Worm (Caenorhabditis elegans) whole organism, L2 larva: Measurements from ENCODE around the gene mspn-1.

Experiments used
- F13H6.1 ChIP-seq: sonication (generic microtip); optimal IDR thresholded peaks from 2 replicates; lab custom pipeline; 2016; ENCODE audit warnings: missing genetic modification characterization, missing compliant biosample characterization
- R02D3.7 ChIP-seq: fragments of 150-350 bp; optimal IDR thresholded peaks from 2 replicates; lab custom pipeline; 2014; ENCODE audit warnings: missing biosample characterization, missing genetic modification characterization
- ceh-16 ChIP-seq: fragments of 150-350 bp; optimal IDR thresholded peaks from 2 replicates; lab custom pipeline; 2014; ENCODE audit warnings: missing biosample characterization, missing genetic modification characterization
- crh-2 ChIP-seq: sonication (generic microtip); optimal IDR thresholded peaks from 2 replicates; lab custom pipeline; 2017; ENCODE audit warnings: missing biosample characterization, missing genetic modification characterization
- egl-27 ChIP-seq: sonication (generic microtip); optimal IDR thresholded peaks from 3 replicates; lab custom pipeline; 2017; ENCODE audit warnings: missing biosample characterization, missing genetic modification reagents, missing genetic modification characterization
- mab-5 ChIP-seq: fragments of 150-350 bp; optimal IDR thresholded peaks from 2 replicates; lab custom pipeline; 2014; ENCODE audit warnings: missing biosample characterization, missing genetic modification characterization
- mbf-1 ChIP-seq: sonication (generic microtip); optimal IDR thresholded peaks from 2 replicates; lab custom pipeline; 2017; ENCODE audit warnings: missing biosample characterization, missing genetic modification characterization
- nhr-25 ChIP-seq: fragments of 150-350 bp; sonication (generic microtip); optimal IDR thresholded peaks from 3 replicates; lab custom pipeline; 2014; ENCODE audit warnings: missing biosample characterization, missing genetic modification characterization
- unc-62 ChIP-seq: fragments of 150-350 bp; optimal IDR thresholded peaks from 2 replicates; lab custom pipeline; 2014; ENCODE audit warnings: missing biosample characterization, missing genetic modification reagents, missing genetic modification characterization
- ztf-4 ChIP-seq: fragments of 150-350 bp; optimal IDR thresholded peaks from 2 replicates; lab custom pipeline; 2014; ENCODE audit warnings: missing biosample characterization, missing genetic modification characterization

DNA sequence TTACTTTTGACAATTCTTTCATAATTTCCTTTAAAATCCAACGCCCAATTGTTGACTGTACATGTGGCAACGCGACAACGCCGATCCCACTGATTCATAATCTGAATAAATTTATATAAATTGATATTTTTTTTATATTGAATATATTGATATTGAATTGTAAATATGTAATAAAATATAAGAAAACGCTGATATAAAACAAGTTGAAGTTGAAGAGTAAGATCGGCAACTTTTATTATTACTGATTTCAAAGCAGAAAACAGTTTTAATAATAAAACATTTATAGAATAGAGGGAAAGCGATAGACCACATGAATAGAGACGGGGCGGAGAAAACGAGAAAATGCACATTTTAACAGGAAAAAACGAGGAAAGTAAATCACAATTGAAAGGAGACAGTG, 41.4 kb downstream of the mspn-1 start, which contains the start of gene qns-1:
- TF ChIP-seq crh-2 (tag; lab: Kevin White, UChicago) (no peak), unc-62 (GFP tag; lab: Kevin White, UChicago) (no peak), ceh-16 (tag; lab: Kevin White, UChicago) (no peak), R02D3.7 (no peak), ztf-4 (no peak), egl-27 (no peak), F13H6.1 (tag; lab: Kevin White, UChicago) (no peak), mbf-1 (tag; lab: Kevin White, UChicago) (no peak), nhr-25 (no peak), mab-5 (tag; lab: Kevin White, UChicago) (no peak)
